Worm (Caenorhabditis elegans): ENCODE results near the gene str-63.

ce11 chrV:3316108-3316507 lies 35.3 kb upstream of the str-63 start, which contains the start of gene F35F10.1:
- TF ChIP-seq dve-1 (tag; optimal IDR thresholded peaks at IDR 0.05), result no peak
- no peak for TF ChIP-seq ama-1 (optimal IDR thresholded peaks at IDR 0.05)
- TF ChIP-seq ttx-3 (tag; optimal IDR thresholded peaks at IDR 0.05), result no peak
- no peak for TF ChIP-seq elt-4 (tag; optimal IDR thresholded peaks at IDR 0.05)
- no peak for TF ChIP-seq hlh-30 (tag; optimal IDR thresholded peaks at IDR 0.05; ENCODE audit: insufficient read depth)
- TF ChIP-seq madf-2 (tag; optimal IDR thresholded peaks at IDR 0.05), result no peak
- TF ChIP-seq tbx-2 (tag; optimal IDR thresholded peaks at IDR 0.05), result no peak
- TF ChIP-seq elt-2 (tag; optimal IDR thresholded peaks at IDR 0.05), result no peak
- no peak for TF ChIP-seq nhr-11 (tag; optimal IDR thresholded peaks at IDR 0.05)
- TF ChIP-seq lin-11 (tag; optimal IDR thresholded peaks at IDR 0.05), result no peak
- TF ChIP-seq gmeb-2 (tag; optimal IDR thresholded peaks at IDR 0.05), result no peak
- no peak for TF ChIP-seq ceh-2 (tag; optimal IDR thresholded peaks at IDR 0.05)

Measured in whole organism, late embryonic.